Fruit fly (Drosophila melanogaster) whole organism, prepupa: ENCODE data around the gene CG8500.
A peak's percentile ranks its signal among the peaks of the same experiment; 100 is the strongest.

Experiments
- Blimp-1 ChIP-seq: fragments of 200-800 bp; sonication (Bioruptor generic); optimal IDR thresholded peaks from 3 replicates; lab custom pipeline; 2017; ENCODE audit warnings: missing biosample characterization, missing genetic modification characterization, mild to moderate bottlenecking, moderate library complexity, missing genetic modification reagents
- CG10669 ChIP-seq: fragments of 200-800 bp; sonication (Bioruptor generic); optimal IDR thresholded peaks from 3 replicates; lab custom pipeline; 2018; ENCODE audit warnings: missing biosample characterization, mild to moderate bottlenecking, missing genetic modification characterization, moderate library complexity
- CG3032 ChIP-seq: fragments of 200-800 bp; optimal IDR thresholded peaks from 2 replicates; lab custom pipeline; 2019; ENCODE audit warnings: missing biosample characterization, mild to moderate bottlenecking, missing genetic modification characterization, moderate library complexity
- Gug ChIP-seq: fragments of 200-800 bp; sonication (Bioruptor generic); IDR thresholded peaks from 2 replicates; pipeline ENCODE4 v1.3.6; 2022; ENCODE audit warnings: missing biosample characterization, missing genetic modification characterization
- Met ChIP-seq: fragments of 200-800 bp; sonication (Bioruptor generic); optimal IDR thresholded peaks from 3 replicates; lab custom pipeline; 2016; ENCODE audit warnings: missing biosample characterization, missing genetic modification characterization
- Sox102F ChIP-seq: fragments of 200-800 bp; sonication (Bioruptor generic); optimal IDR thresholded peaks from 2 replicates; lab custom pipeline; 2016; ENCODE audit warnings: missing biosample characterization, mild to moderate bottlenecking, missing genetic modification characterization
- dsx ChIP-seq: fragments of 200-800 bp; optimal IDR thresholded peaks from 3 replicates; lab custom pipeline; 2019; ENCODE audit warnings: missing biosample characterization, mild to moderate bottlenecking, missing genetic modification characterization, moderate library complexity; ENCODE audit not compliant: poor library complexity, severe bottlenecking
- fd85E ChIP-seq: fragments of 200-800 bp; sonication (Bioruptor generic); optimal IDR thresholded peaks from 3 replicates; lab custom pipeline; 2016; ENCODE audit warnings: missing biosample characterization, missing genetic modification characterization
- fkh ChIP-seq: fragments of 200-800 bp; sonication (Bioruptor generic); optimal IDR thresholded peaks from 3 replicates; lab custom pipeline; 2017; ENCODE audit warnings: missing biosample characterization, mild to moderate bottlenecking, missing genetic modification characterization, moderate library complexity
- pdm3 ChIP-seq: fragments of 200-800 bp; sonication (Bioruptor generic); optimal IDR thresholded peaks from 3 replicates; lab custom pipeline; 2016; ENCODE audit warnings: missing biosample characterization, missing genetic modification characterization
- svp ChIP-seq: fragments of 200-800 bp; sonication (Bioruptor generic); peaks from one replicate; lab custom pipeline; 2016; ENCODE audit warnings: missing biosample characterization, missing genetic modification characterization

- TF ChIP-seq Blimp-1 (no peak), svp (peak; percentile 70), Sox102F (no peak), Gug (GFP tag; lab: Robert Waterston, UW) (no peak), dsx (GFP tag; lab: Kevin White, UChicago) (no peak), fd85E (no peak), Met (GFP tag; lab: Kevin White, UChicago) (no peak), fkh (no peak), CG3032 (tag; lab: Kevin White, UChicago) (no peak), pdm3 (no peak), CG10669 (GFP tag; lab: Kevin White, UChicago) (no peak)
Observed at dm6 chr3R:9784341-9785062, at the start of gene CG8500, which contains the start of gene MtnA.
